Worm (Caenorhabditis elegans): ENCODE results near the gene F44E2.10.

F44E2.10 gene

ce11 chrIII:8827128-8827527 is 3.8 kb downstream of the F44E2.10 start, which contains the start of gene F54F2.9:
F54F2.9 (minus strand) TSS chrIII:8827228.
- no peak for TF ChIP-seq zfp-3 (GFP tag; conservative IDR thresholded peaks at IDR 0.05)
- no peak for TF ChIP-seq F49E8.2 (tag; optimal IDR thresholded peaks at IDR 0.05; ENCODE audit: borderline replicate concordance)
- no peak for TF ChIP-seq lim-7 (GFP tag; IDR thresholded peaks at IDR 0.05)
- no peak for TF ChIP-seq cey-2 (tag; optimal IDR thresholded peaks at IDR 0.05; ENCODE audit: borderline replicate concordance, insufficient read depth)
- no peak for TF ChIP-seq Y75B8A.6 (GFP tag; IDR thresholded peaks at IDR 0.05)
- no peak for TF ChIP-seq R02D3.7 (tag; optimal IDR thresholded peaks at IDR 0.05)
- TF ChIP-seq pha-4 (GFP tag; IDR thresholded peaks at IDR 0.05) = no peak
- no peak for TF ChIP-seq pha-4 (tag; optimal IDR thresholded peaks at IDR 0.05)
- TF ChIP-seq set-16 (GFP tag; IDR thresholded peaks at IDR 0.05) = no peak

DNA sequence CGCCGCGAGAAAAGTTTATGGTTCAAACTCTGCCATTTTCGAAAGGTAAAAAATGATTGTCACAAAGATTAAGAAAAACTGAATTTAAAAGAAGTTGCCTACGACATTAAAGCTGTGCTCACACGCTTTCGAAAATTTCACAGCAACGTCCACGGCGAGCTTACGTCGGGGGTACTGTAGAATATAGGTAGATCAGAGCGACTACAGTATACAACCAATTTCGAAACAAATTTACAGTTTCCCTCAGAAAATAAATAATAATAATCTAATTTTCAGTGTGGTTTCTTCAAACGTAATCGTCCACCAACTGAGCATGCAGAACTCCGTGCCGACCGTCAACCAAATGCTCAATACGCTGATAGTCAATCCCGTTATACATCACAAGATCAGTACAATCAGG is 6.4 kb downstream of the F44E2.10 start:
- TF ChIP-seq rbr-2 (tag; optimal IDR thresholded peaks at IDR 0.05) (no peak), aha-1 (tag) (peak; percentile 93), cey-2 (tag; optimal IDR thresholded peaks at IDR 0.05; ENCODE audit: borderline replicate concordance, insufficient read depth) (no peak), nhr-25 (tag; optimal IDR thresholded peaks at IDR 0.05; ENCODE audit: borderline replicate concordance, insufficient read depth) (no peak), spr-3 (GFP tag; optimal IDR thresholded peaks at IDR 0.05) (no peak), nhr-11 (tag; optimal IDR thresholded peaks at IDR 0.05) (no peak)

DNA sequence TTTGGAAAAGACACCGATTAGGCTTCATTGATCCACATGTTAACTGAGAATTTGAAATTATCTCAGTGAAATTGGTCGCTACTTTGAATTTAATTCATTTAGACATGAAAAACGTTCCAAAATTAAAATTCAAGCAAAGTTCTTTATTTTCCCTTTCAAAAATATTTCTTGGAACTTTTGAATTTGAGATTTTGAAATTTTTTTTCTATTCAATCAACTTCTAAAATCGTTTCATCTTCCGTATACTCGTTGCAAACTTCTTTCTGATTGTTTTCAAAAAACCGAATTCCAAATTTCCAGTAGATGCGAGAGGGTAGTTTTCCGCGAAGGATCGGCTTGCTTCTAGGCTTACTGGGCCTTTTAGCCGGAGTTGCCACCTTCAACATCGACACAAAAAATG is 12.3 kb downstream of the F44E2.10 start, which contains the start of gene pat-2:
TSS of gene pat-2 (plus strand) at position 301 of the 400 bp plus-strand sequence.
- TF ChIP-seq aha-1 (tag) = peak; percentile 8
- no peak for TF ChIP-seq nhr-76 (tag; optimal IDR thresholded peaks at IDR 0.05)
- no peak for TF ChIP-seq zip-2 (tag; optimal IDR thresholded peaks at IDR 0.05)
- no peak for TF ChIP-seq F49E8.2 (tag; optimal IDR thresholded peaks at IDR 0.05; ENCODE audit: borderline replicate concordance)

DNA sequence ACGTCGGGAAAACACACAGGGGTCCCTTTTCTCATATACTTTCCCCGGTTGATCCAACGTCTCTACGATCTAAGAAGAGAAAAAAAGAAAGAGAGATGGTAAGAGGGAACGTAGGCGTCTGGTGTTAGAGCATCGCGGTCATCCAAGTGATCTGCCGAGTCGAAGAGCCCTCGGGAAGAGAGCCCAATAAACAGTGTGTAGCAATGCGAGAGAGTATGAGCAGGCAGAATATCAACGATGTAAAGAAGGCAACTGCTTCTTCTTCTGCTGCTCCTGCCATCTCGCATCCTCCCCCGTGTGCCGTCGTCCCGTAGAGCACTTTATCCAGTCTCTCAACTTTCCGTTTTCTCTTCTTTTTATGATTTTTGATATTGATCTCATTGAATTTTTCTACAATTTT is 15.2 kb downstream of the F44E2.10 start:
- TF ChIP-seq duxl-1 (tag; optimal IDR thresholded peaks at IDR 0.05; ENCODE audit: poor library complexity) = no peak
- TF ChIP-seq nhr-28 (tag; optimal IDR thresholded peaks at IDR 0.05) = no peak
- TF ChIP-seq ztf-11 (tag; optimal IDR thresholded peaks at IDR 0.05) = no peak
- no peak for TF ChIP-seq sdz-12 (GFP tag; optimal IDR thresholded peaks at IDR 0.05)
- no peak for TF ChIP-seq vab-7 (GFP tag; IDR thresholded peaks at IDR 0.05)
- TF ChIP-seq php-3 (GFP tag; IDR thresholded peaks at IDR 0.05) = no peak
- TF ChIP-seq aha-1 (tag) = peak; percentile 67
- no peak for TF ChIP-seq rbr-2 (tag; optimal IDR thresholded peaks at IDR 0.05)
- no peak for TF ChIP-seq nhr-102 (tag; optimal IDR thresholded peaks at IDR 0.05)
- TF ChIP-seq unc-62 (GFP tag; optimal IDR thresholded peaks at IDR 0.05 in 1 of 2) = no peak
- no peak for TF ChIP-seq unc-62 (tag; optimal IDR thresholded peaks at IDR 0.05)
- TF ChIP-seq ctbp-1 (GFP tag; IDR thresholded peaks at IDR 0.05) = no peak
- 0 out of 2 replicates have a peak, but pooled peaks have one; percentile 39 for TF ChIP-seq hmg-1.1 (GFP tag; IDR thresholded peaks at IDR 0.05)
- TF ChIP-seq hlh-11 (tag; optimal IDR thresholded peaks at IDR 0.05) = peak; percentile 39
- TF ChIP-seq nhr-10 (tag; optimal IDR thresholded peaks at IDR 0.05) = no peak
- TF ChIP-seq ceh-82 (tag; optimal IDR thresholded peaks at IDR 0.05) = no peak
- TF ChIP-seq tra-1 (GFP tag; IDR thresholded peaks at IDR 0.05) = no peak

ce11 chrIII:8811111-8811510 is 19.8 kb downstream of the F44E2.10 start:
- TF ChIP-seq ces-1 (GFP tag; optimal IDR thresholded peaks at IDR 0.05) = peak; percentile 90
- TF ChIP-seq unc-62 (GFP tag; optimal IDR thresholded peaks at IDR 0.05 in 1 of 2) = peak in 1 of 2 experiments; percentile 68
- no peak for TF ChIP-seq unc-62 (tag; optimal IDR thresholded peaks at IDR 0.05)
- no peak for TF ChIP-seq pqm-1 (tag; optimal IDR thresholded peaks at IDR 0.05)
- peak in 1 of 2 experiments; percentile 6 for TF ChIP-seq lsy-2 (tag; optimal IDR thresholded peaks at IDR 0.05)
- 0 out of 2 replicates have a peak, but pooled peaks have one; percentile 23 for TF ChIP-seq ctbp-1 (GFP tag; IDR thresholded peaks at IDR 0.05)
- TF ChIP-seq fkh-10 (GFP tag; optimal IDR thresholded peaks at IDR 0.05) = peak; percentile 81
- TF ChIP-seq nhr-6 (tag; optimal IDR thresholded peaks at IDR 0.05) = no peak
- TF ChIP-seq hlh-11 (tag; optimal IDR thresholded peaks at IDR 0.05) = no peak
